Fruit fly (Drosophila melanogaster): ENCODE results near the gene Sod1.
A peak's percentile ranks its signal among the peaks of the same experiment; 100 is the strongest.

Sod1 gene

dm6 chr3L:11119901-11120418 lies 6.4 kb upstream of the Sod1 start:
- TF ChIP-seq CG17806 (tag; optimal IDR thresholded peaks at IDR 0.05) (no peak), gl (tag; optimal IDR thresholded peaks at IDR 0.05) (no peak), Pif1B (GFP tag; optimal IDR thresholded peaks at IDR 0.05) (no peak), CG12605 (GFP tag; IDR thresholded peaks at IDR 0.05) (no peak), CG14655 (GFP tag; optimal IDR thresholded peaks at IDR 0.05) (no peak), rn (GFP tag; IDR thresholded peaks at IDR 0.05) (no peak), CG15710 (tag; optimal IDR thresholded peaks at IDR 0.05) (no peak), CG10348 (GFP tag; IDR thresholded peaks at IDR 0.05) (no peak)

- no peak for TF ChIP-seq CG10348 (GFP tag; IDR thresholded peaks at IDR 0.05)
- TF ChIP-seq CG8159 (tag; optimal IDR thresholded peaks at IDR 0.05), result no peak
- TF ChIP-seq CG4496 (GFP tag; IDR thresholded peaks at IDR 0.05), result peak; percentile 60; the same call in 2 of the 3 replicates
- TF ChIP-seq EcR (GFP tag; optimal IDR thresholded peaks at IDR 0.05), result no peak
- TF ChIP-seq gl (tag; optimal IDR thresholded peaks at IDR 0.05), result no peak
- TF ChIP-seq rn (GFP tag; IDR thresholded peaks at IDR 0.05), result peak; percentile 46
- no peak for TF ChIP-seq Pif1A (GFP tag; optimal IDR thresholded peaks at IDR 0.05)
- no peak for TF ChIP-seq CG12605 (GFP tag; IDR thresholded peaks at IDR 0.05)
- TF ChIP-seq CG34367 (tag; optimal IDR thresholded peaks at IDR 0.05), result no peak
- peak; percentile 50; the same call in 2 of the 3 replicates for TF ChIP-seq fd96Ca (GFP tag; IDR thresholded peaks at IDR 0.05)
- TF ChIP-seq Ets98B (GFP tag; IDR thresholded peaks at IDR 0.05), result peak; percentile 29; the same call in 1 of the 2 replicates
Observed at dm6 chr3L:11119396-11119900, 5.9 kb upstream of the Sod1 start.

dm6 chr3L:11118627-11119395 lies 5.3 kb upstream of the Sod1 start:
- TF ChIP-seq D1 (tag; optimal IDR thresholded peaks at IDR 0.05) (no peak), CG13204 (GFP tag; optimal IDR thresholded peaks at IDR 0.05) (peak; percentile 64), CG9948 (tag; optimal IDR thresholded peaks at IDR 0.05) (no peak), CG8159 (tag; optimal IDR thresholded peaks at IDR 0.05) (no peak), CG12605 (GFP tag; IDR thresholded peaks at IDR 0.05) (peak; percentile 72), CG8301 (tag; optimal IDR thresholded peaks at IDR 0.05) (no peak), gl (tag; optimal IDR thresholded peaks at IDR 0.05) (peak; percentile 55), rn (GFP tag; IDR thresholded peaks at IDR 0.05) (no peak), CG32121 (GFP tag; IDR thresholded peaks at IDR 0.05) (peak; percentile 67), CG15710 (tag; optimal IDR thresholded peaks at IDR 0.05) (no peak), CG10348 (GFP tag; IDR thresholded peaks at IDR 0.05) (no peak), Ets98B (GFP tag; IDR thresholded peaks at IDR 0.05) (peak; percentile 65), CG17806 (tag; optimal IDR thresholded peaks at IDR 0.05) (no peak), CG34367 (tag; optimal IDR thresholded peaks at IDR 0.05) (no peak), CG14655 (GFP tag; optimal IDR thresholded peaks at IDR 0.05) (peak; percentile 2), Pif1B (GFP tag; optimal IDR thresholded peaks at IDR 0.05) (no peak), Snoo (tag; optimal IDR thresholded peaks at IDR 0.05) (no peak), CG4496 (GFP tag; IDR thresholded peaks at IDR 0.05) (peak; percentile 59; the same call in 2 of the 3 replicates), Pif1A (GFP tag; optimal IDR thresholded peaks at IDR 0.05) (peak; percentile 42), fd96Ca (GFP tag; IDR thresholded peaks at IDR 0.05) (peak; percentile 69; the same call in 2 of the 3 replicates), EcR (GFP tag; optimal IDR thresholded peaks at IDR 0.05) (peak; percentile 29)

dm6 chr3L:11117733-11118132 lies 4.2 kb upstream of the Sod1 start:
- TF ChIP-seq rn (GFP tag; IDR thresholded peaks at IDR 0.05) (no peak), Pif1A (GFP tag; optimal IDR thresholded peaks at IDR 0.05) (no peak), D1 (tag; optimal IDR thresholded peaks at IDR 0.05) (no peak), CG32121 (GFP tag; IDR thresholded peaks at IDR 0.05) (no peak), CG17806 (tag; optimal IDR thresholded peaks at IDR 0.05) (no peak), CG14655 (GFP tag; optimal IDR thresholded peaks at IDR 0.05) (no peak), Pif1B (GFP tag; optimal IDR thresholded peaks at IDR 0.05) (no peak), CG15710 (tag; optimal IDR thresholded peaks at IDR 0.05) (no peak), CG9948 (tag; optimal IDR thresholded peaks at IDR 0.05) (no peak), CG8159 (tag; optimal IDR thresholded peaks at IDR 0.05) (no peak), CG13204 (GFP tag; optimal IDR thresholded peaks at IDR 0.05) (no peak), fd96Ca (GFP tag; IDR thresholded peaks at IDR 0.05) (no peak), EcR (GFP tag; optimal IDR thresholded peaks at IDR 0.05) (no peak), Ets98B (GFP tag; IDR thresholded peaks at IDR 0.05) (no peak), gl (tag; optimal IDR thresholded peaks at IDR 0.05) (no peak), Snoo (tag; optimal IDR thresholded peaks at IDR 0.05) (no peak), CG10348 (GFP tag; IDR thresholded peaks at IDR 0.05) (no peak), CG4496 (GFP tag; IDR thresholded peaks at IDR 0.05) (no peak), CG8301 (tag; optimal IDR thresholded peaks at IDR 0.05) (no peak), CG34367 (tag; optimal IDR thresholded peaks at IDR 0.05) (no peak)

- TF ChIP-seq EcR (GFP tag; optimal IDR thresholded peaks at IDR 0.05), result no peak
- peak; percentile 46; the same call in 1 of the 2 replicates for TF ChIP-seq rn (GFP tag; IDR thresholded peaks at IDR 0.05)
- no peak for TF ChIP-seq CG15710 (tag; optimal IDR thresholded peaks at IDR 0.05)
Observed at dm6 chr3L:11112427-11112826, 1.1 kb downstream of the Sod1 start.

dm6 chr3L:11109454-11109853 lies 4.1 kb downstream of the Sod1 start, which contains the start of the genes CG34012 and emei:
TSS of gene CG34012 (minus strand) at chr3L:11109505.
TSS of gene emei (plus strand) at chr3L:11109690.
- TF ChIP-seq CG13204 (GFP tag; optimal IDR thresholded peaks at IDR 0.05) (no peak), Pif1A (GFP tag; optimal IDR thresholded peaks at IDR 0.05) (no peak), rn (GFP tag; IDR thresholded peaks at IDR 0.05) (no peak), CG8301 (tag; optimal IDR thresholded peaks at IDR 0.05) (no peak), CG17806 (tag; optimal IDR thresholded peaks at IDR 0.05) (no peak), gl (tag; optimal IDR thresholded peaks at IDR 0.05) (no peak), Pif1B (GFP tag; optimal IDR thresholded peaks at IDR 0.05) (no peak), CG10348 (GFP tag; IDR thresholded peaks at IDR 0.05) (no peak), CG14655 (GFP tag; optimal IDR thresholded peaks at IDR 0.05) (no peak), CG32121 (GFP tag; IDR thresholded peaks at IDR 0.05) (no peak), CG8159 (tag; optimal IDR thresholded peaks at IDR 0.05) (no peak), CG4496 (GFP tag; IDR thresholded peaks at IDR 0.05) (no peak), CG9948 (tag; optimal IDR thresholded peaks at IDR 0.05) (no peak), fd96Ca (GFP tag; IDR thresholded peaks at IDR 0.05) (no peak), Ets98B (GFP tag; IDR thresholded peaks at IDR 0.05) (no peak), CG12605 (GFP tag; IDR thresholded peaks at IDR 0.05) (no peak), EcR (GFP tag; optimal IDR thresholded peaks at IDR 0.05) (no peak), Snoo (tag; optimal IDR thresholded peaks at IDR 0.05) (no peak), D1 (tag; optimal IDR thresholded peaks at IDR 0.05) (no peak), CG15710 (tag; optimal IDR thresholded peaks at IDR 0.05) (no peak)

Measured in whole organism, pupa.